Worm (Caenorhabditis elegans) whole organism, L1 larva: Measurements from ENCODE around the gene T05C1.5.

Experiments
- aha-1 ChIP-seq: fragments of 150-350 bp; optimal IDR thresholded peaks from 2 replicates; lab custom pipeline; 2014; ENCODE audit warnings: missing biosample characterization, missing genetic modification characterization
- alr-1 ChIP-seq: fragments of 200-800 bp; sonication (Bioruptor generic); optimal IDR thresholded peaks from 2 replicates; lab custom pipeline; 2018; ENCODE audit warnings: borderline replicate concordance, mild to moderate bottlenecking, missing genetic modification characterization, missing compliant biosample characterization
- ama-1 ChIP-seq: fragments of 150-350 bp; optimal IDR thresholded peaks from 2 replicates; lab custom pipeline; 2014
- ceh-82 ChIP-seq, 3 experiments: fragments of 150-350 bp in 1 of 3; sonication (generic microtip) in 2 of 3; optimal IDR thresholded peaks; 2 replicates each; lab custom pipeline; 2014 to 2017; ENCODE audit warnings: missing biosample characterization in 3 of 3, missing genetic modification characterization in 3 of 3
- irx-1 ChIP-seq: sonication (generic microtip); optimal IDR thresholded peaks from 2 replicates; lab custom pipeline; 2016; ENCODE audit warnings: missing genetic modification characterization, missing compliant biosample characterization
- jun-1 ChIP-seq: fragments of 150-350 bp; optimal IDR thresholded peaks from 2 replicates; lab custom pipeline; 2014; ENCODE audit warnings: missing biosample characterization, missing genetic modification reagents, missing genetic modification characterization
- lin-39 ChIP-seq: fragments of 150-350 bp; optimal IDR thresholded peaks from 2 replicates; lab custom pipeline; 2014; ENCODE audit warnings: missing biosample characterization, missing genetic modification reagents, missing genetic modification characterization
- mdl-1 ChIP-seq, 2 experiments: fragments of 150-350 bp; optimal IDR thresholded peaks; 2 replicates each; lab custom pipeline; 2014 to 2017; ENCODE audit warnings: missing biosample characterization in 2 of 2, missing genetic modification characterization in 2 of 2, inconsistent platforms in 1 of 2
- nhr-12 ChIP-seq: sonication (generic microtip); optimal IDR thresholded peaks from 2 replicates; lab custom pipeline; 2017; ENCODE audit warnings: missing biosample characterization, missing genetic modification characterization
- nhr-77 ChIP-seq: fragments of 150-350 bp; optimal IDR thresholded peaks from 2 replicates; lab custom pipeline; 2014; ENCODE audit warnings: missing biosample characterization, missing genetic modification characterization
- pag-3 ChIP-seq: sonication (generic microtip); optimal IDR thresholded peaks from 2 replicates; lab custom pipeline; 2017; ENCODE audit warnings: missing genetic modification characterization, mild to moderate bottlenecking, missing compliant biosample characterization, antibody characterized with exemption, borderline replicate concordance; ENCODE audit not compliant: insufficient read depth
- ztf-4 ChIP-seq: fragments of 150-350 bp; optimal IDR thresholded peaks from 2 replicates; lab custom pipeline; 2014; ENCODE audit warnings: missing biosample characterization, missing genetic modification characterization

DNA sequence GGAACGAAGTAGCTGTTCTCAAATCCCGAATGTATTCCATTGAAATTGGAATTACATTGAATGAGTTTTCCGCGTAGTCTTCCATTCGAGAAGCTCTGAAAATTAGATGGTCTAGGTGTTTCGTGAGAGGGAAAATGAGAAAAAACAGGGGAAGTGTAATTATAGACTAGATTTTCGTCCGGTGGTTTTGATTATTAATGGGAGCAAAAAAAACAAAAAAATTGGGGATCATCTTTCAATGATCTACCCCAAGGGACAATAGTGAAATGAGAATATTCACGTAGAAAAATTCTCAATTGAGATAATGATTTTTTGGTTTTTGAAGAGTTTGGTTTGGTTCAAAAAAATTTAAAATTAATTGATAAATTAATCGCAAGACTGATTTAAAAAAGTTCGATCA lies 41.3 kb upstream of the T05C1.5 start, which contains the start of gene sra-32:
- TF ChIP-seq lin-39 (tag; lab: Kevin White, UChicago) (no peak), ceh-82 (tag; optimal IDR thresholded peaks at IDR 0.05; lab: Kevin White, UChicago) (no peak), irx-1 (tag; lab: Kevin White, UChicago) (no peak), nhr-12 (tag; lab: Kevin White, UChicago) (no peak), mdl-1 (tag; optimal IDR thresholded peaks at IDR 0.05; lab: Kevin White, UChicago) (no peak), aha-1 (tag; lab: Kevin White, UChicago) (no peak), nhr-77 (tag; lab: Kevin White, UChicago) (no peak), ztf-4 (tag; lab: Kevin White, UChicago) (no peak), ama-1 (lab: Kevin White, UChicago) (no peak), alr-1 (tag; lab: Kevin White, UChicago) (no peak), pag-3 (no peak), jun-1 (tag; lab: Kevin White, UChicago) (no peak)
